Fruit fly (Drosophila melanogaster) whole organism, embryonic: ENCODE results near the gene eys.
A peak's percentile ranks its signal among the peaks of the same experiment; 100 is the strongest.

Source experiments
- ATbp ChIP-seq: fragments of 200-800 bp; sonication (Bioruptor generic); optimal IDR thresholded peaks from 2 replicates; lab custom pipeline; 2017; ENCODE audit warnings: missing biosample characterization, mild to moderate bottlenecking, missing genetic modification characterization, missing genetic modification reagents
- CG11456 ChIP-seq: fragments of 200-800 bp; sonication (Bioruptor generic); IDR thresholded peaks from 3 replicates; pipeline ENCODE4 v1.3.6; 2022; ENCODE audit warnings: missing biosample characterization, missing genetic modification characterization
- CG12942 ChIP-seq: fragments of 200-800 bp; sonication (Bioruptor generic); optimal IDR thresholded peaks from 3 replicates; lab custom pipeline; 2016; ENCODE audit warnings: missing biosample characterization, missing genetic modification characterization
- CG13424 ChIP-seq: fragments of 200-800 bp; sonication (Bioruptor generic); optimal IDR thresholded peaks from 2 replicates; lab custom pipeline; 2019; ENCODE audit warnings: missing biosample characterization, mild to moderate bottlenecking, missing genetic modification characterization, moderate library complexity
- CG14050 ChIP-seq: fragments of 200-800 bp; sonication (Bioruptor generic); IDR thresholded peaks from 3 replicates; pipeline ENCODE4 v1.3.6; 2022; ENCODE audit warnings: missing biosample characterization, missing genetic modification characterization
- CG18476 ChIP-seq: fragments of 200-800 bp; sonication (Bioruptor generic); optimal IDR thresholded peaks from 2 replicates; lab custom pipeline; 2016; ENCODE audit warnings: missing biosample characterization, mild to moderate bottlenecking, missing genetic modification characterization
- CG2116 ChIP-seq: fragments of 200-800 bp; sonication (Bioruptor generic); optimal IDR thresholded peaks from 3 replicates; lab custom pipeline; 2018; ENCODE audit warnings: missing biosample characterization, mild to moderate bottlenecking, missing genetic modification characterization
- CG2120 ChIP-seq: fragments of 200-800 bp; sonication (Bioruptor generic); optimal IDR thresholded peaks from 3 replicates; lab custom pipeline; 2016; ENCODE audit warnings: missing biosample characterization, missing genetic modification characterization
- CG2199 ChIP-seq: fragments of 200-800 bp; sonication (Bioruptor generic); IDR thresholded peaks from 3 replicates; pipeline ENCODE4 v1.3.6; 2022; ENCODE audit warnings: missing biosample characterization, missing genetic modification characterization
- CG31365 ChIP-seq: fragments of 200-800 bp; sonication (Bioruptor generic); optimal IDR thresholded peaks from 2 replicates; lab custom pipeline; 2018; ENCODE audit warnings: missing biosample characterization, mild to moderate bottlenecking, missing genetic modification characterization
- CG31441 ChIP-seq: fragments of 200-800 bp; sonication (Bioruptor generic); IDR thresholded peaks from 2 replicates; pipeline ENCODE4 v1.3.6; 2022; ENCODE audit warnings: missing biosample characterization, missing genetic modification characterization
- CG32772 ChIP-seq: fragments of 200-800 bp; sonication (Bioruptor generic); IDR thresholded peaks from 2 replicates; pipeline ENCODE4 v1.3.6; 2022; ENCODE audit warnings: missing biosample characterization, missing genetic modification characterization
- CG3838 ChIP-seq: fragments of 200-800 bp; sonication (Bioruptor generic); optimal IDR thresholded peaks from 3 replicates; lab custom pipeline; 2016; ENCODE audit warnings: missing biosample characterization, missing genetic modification characterization
- CG4730 ChIP-seq: fragments of 200-800 bp; sonication (Bioruptor generic); IDR thresholded peaks from 2 replicates; pipeline ENCODE4 v1.3.6; 2022; ENCODE audit warnings: missing biosample characterization, missing genetic modification characterization
- CG8290 ChIP-seq, 3 experiments: fragments of 200-800 bp; sonication (Bioruptor generic); optimal IDR thresholded peaks; 2 replicates each; lab custom pipeline; 2016 to 2019; ENCODE audit warnings: missing biosample characterization in 3 of 3, missing genetic modification characterization in 3 of 3, mild to moderate bottlenecking in 2 of 3, moderate library complexity in 1 of 3
- Camta ChIP-seq: fragments of 200-800 bp; sonication (Bioruptor generic); optimal IDR thresholded peaks from 2 replicates; lab custom pipeline; 2016; ENCODE audit warnings: missing biosample characterization, missing genetic modification characterization
- CkIIα-i1 ChIP-seq: fragments of 200-800 bp; sonication (Bioruptor generic); IDR thresholded peaks from 2 replicates; pipeline ENCODE4 v1.3.6; 2022; ENCODE audit warnings: missing biosample characterization, missing genetic modification characterization
- D19A ChIP-seq: fragments of 200-800 bp; optimal IDR thresholded peaks from 3 replicates; lab custom pipeline; 2019; ENCODE audit warnings: missing biosample characterization, mild to moderate bottlenecking, missing genetic modification characterization, moderate library complexity
- H2.0 ChIP-seq: fragments of 200-800 bp; sonication (Bioruptor generic); IDR thresholded peaks from 2 replicates; pipeline ENCODE4 v1.3.6; 2022; ENCODE audit warnings: missing biosample characterization, missing genetic modification characterization
- Hr3 ChIP-seq: fragments of 200-800 bp; sonication (Bioruptor generic); optimal IDR thresholded peaks from 3 replicates; lab custom pipeline; 2016; ENCODE audit warnings: missing biosample characterization, missing genetic modification characterization
- Lim3 ChIP-seq: fragments of 200-800 bp; sonication (Bioruptor generic); IDR thresholded peaks from 2 replicates; pipeline ENCODE4 v1.3.6; 2022; ENCODE audit warnings: missing biosample characterization, missing genetic modification characterization
- Lpt ChIP-seq: fragments of >200 bp; optimal IDR thresholded peaks from 2 replicates; lab custom pipeline; 2018; ENCODE audit warnings: missing biosample characterization, missing genetic modification characterization
- Med ChIP-seq: fragments of 200-800 bp; sonication (Bioruptor generic); peaks from one replicate; lab custom pipeline; 2016; ENCODE audit warnings: missing biosample characterization, missing genetic modification characterization, mild to moderate bottlenecking, inconsistent platforms, moderate library complexity
- Oaz ChIP-seq: fragments of 200-800 bp; sonication (Bioruptor generic); IDR thresholded peaks from 2 replicates; pipeline ENCODE4 v1.3.6; 2022; ENCODE audit warnings: missing biosample characterization, missing genetic modification characterization
- Optix ChIP-seq: fragments of 200-800 bp; sonication (Bioruptor generic); IDR thresholded peaks from 3 replicates; pipeline ENCODE4 v1.3.6; 2022; ENCODE audit warnings: missing biosample characterization, missing genetic modification characterization
- bigmax ChIP-seq: fragments of 200-800 bp; sonication (Bioruptor generic); optimal IDR thresholded peaks from 2 replicates; lab custom pipeline; 2018; ENCODE audit warnings: missing biosample characterization, mild to moderate bottlenecking, missing genetic modification characterization
- caup ChIP-seq: fragments of 200-800 bp; sonication (Bioruptor generic); optimal IDR thresholded peaks from 3 replicates; lab custom pipeline; 2017; ENCODE audit warnings: missing biosample characterization, mild to moderate bottlenecking, missing genetic modification characterization, moderate library complexity; ENCODE audit not compliant: severe bottlenecking
- dan ChIP-seq: fragments of 200-800 bp; sonication (Bioruptor generic); IDR thresholded peaks from 2 replicates; pipeline ENCODE4 v1.3.6; 2022; ENCODE audit warnings: missing biosample characterization, missing genetic modification characterization
- danr ChIP-seq: fragments of 200-800 bp; sonication (Bioruptor generic); IDR thresholded peaks from 2 replicates; pipeline ENCODE4 v1.3.6; 2022; ENCODE audit warnings: missing biosample characterization, missing genetic modification characterization
- dmrt11E ChIP-seq: fragments of 200-800 bp; sonication (Bioruptor generic); optimal IDR thresholded peaks from 3 replicates; lab custom pipeline; 2018; ENCODE audit warnings: missing biosample characterization, mild to moderate bottlenecking, missing genetic modification characterization, moderate library complexity
- en ChIP-seq: fragments of 200-800 bp; sonication (Bioruptor generic); optimal IDR thresholded peaks from 2 replicates; lab custom pipeline; 2016; ENCODE audit warnings: missing biosample characterization, missing genetic modification characterization
- eve ChIP-seq, 2 experiments: fragments of >200 bp; optimal IDR thresholded peaks; 2 replicates each; lab custom pipeline; 2017; ENCODE audit warnings: missing biosample characterization in 2 of 2, missing genetic modification characterization in 2 of 2
- hth ChIP-seq: fragments of >200 bp; optimal IDR thresholded peaks from 2 replicates; lab custom pipeline; 2017; ENCODE audit warnings: inconsistent platforms
- ind ChIP-seq: fragments of 200-800 bp; sonication (Bioruptor generic); optimal IDR thresholded peaks from 3 replicates; lab custom pipeline; 2016; ENCODE audit warnings: missing biosample characterization, missing genetic modification characterization
- inv ChIP-seq: fragments of 200-800 bp; sonication (Bioruptor generic); IDR thresholded peaks from 2 replicates; pipeline ENCODE4 v1.3.6; 2022; ENCODE audit warnings: missing biosample characterization, missing genetic modification characterization; ENCODE audit not compliant: partially characterized antibody
- jing ChIP-seq: fragments of 200-800 bp; sonication (Bioruptor generic); optimal IDR thresholded peaks from 2 replicates; lab custom pipeline; 2018; ENCODE audit warnings: missing biosample characterization, mild to moderate bottlenecking, missing genetic modification characterization
- lilli ChIP-seq: fragments of 200-800 bp; sonication (Bioruptor generic); optimal IDR thresholded peaks from 3 replicates; lab custom pipeline; 2016; ENCODE audit warnings: missing biosample characterization, missing genetic modification characterization
- lola ChIP-seq, 3 experiments: fragments of >200 bp in 2 of 3; fragments of 200-800 bp in 1 of 3; sonication (Bioruptor generic) in 1 of 3; optimal IDR thresholded peaks; 2 replicates each; lab custom pipeline; 2017 to 2019; ENCODE audit warnings: missing biosample characterization in 3 of 3, missing genetic modification characterization in 3 of 3, mild to moderate bottlenecking in 1 of 3, moderate library complexity in 1 of 3
- mld ChIP-seq: fragments of 200-800 bp; sonication (Bioruptor generic); IDR thresholded peaks from 3 replicates; pipeline ENCODE4 v1.3.6; 2022; ENCODE audit warnings: missing biosample characterization, missing genetic modification characterization; ENCODE audit not compliant: partially characterized antibody
- oc ChIP-seq: fragments of 200-800 bp; sonication (Bioruptor generic); optimal IDR thresholded peaks from 2 replicates; lab custom pipeline; 2018; ENCODE audit warnings: missing biosample characterization, mild to moderate bottlenecking, missing genetic modification characterization, moderate library complexity
- onecut ChIP-seq: fragments of 200-800 bp; sonication (Bioruptor generic); IDR thresholded peaks from 2 replicates; pipeline ENCODE4 v1.3.6; 2022; ENCODE audit warnings: missing biosample characterization, missing genetic modification characterization
- p53 ChIP-seq: fragments of 200-800 bp; sonication (Bioruptor generic); optimal IDR thresholded peaks from 2 replicates; lab custom pipeline; 2016; ENCODE audit warnings: missing biosample characterization, missing genetic modification characterization
- psq ChIP-seq: fragments of 200-800 bp; sonication (Bioruptor generic); optimal IDR thresholded peaks from 2 replicates; lab custom pipeline; 2017; ENCODE audit warnings: missing biosample characterization, missing genetic modification characterization
- wek ChIP-seq: fragments of 200-800 bp; sonication (Bioruptor generic); optimal IDR thresholded peaks from 3 replicates; lab custom pipeline; 2018; ENCODE audit warnings: missing biosample characterization, mild to moderate bottlenecking, missing genetic modification characterization, moderate library complexity
- yki ChIP-seq: fragments of >200 bp; optimal IDR thresholded peaks from 3 replicates; lab custom pipeline; 2018
- zfh2 ChIP-seq: fragments of 200-800 bp; sonication (Bioruptor generic); optimal IDR thresholded peaks from 2 replicates; lab custom pipeline; 2016; ENCODE audit warnings: missing biosample characterization, missing genetic modification characterization

eys gene

dm6 chr2L:2373818-2374746 is 62.6 kb downstream of the eys start, which contains the start of the genes CG3609 and CG15390 (continued):
- TF ChIP-seq danr (GFP tag; lab: Robert Waterston, UW) (no peak), CkIIα-i1 (GFP tag; lab: Robert Waterston, UW) (0 out of 2 replicates have a peak, but pooled peaks have one; percentile 5), p53 (GFP tag; lab: Kevin White, UChicago) (peak; percentile 58), CG32772 (GFP tag; lab: Robert Waterston, UW) (peak; percentile 77), CG31441 (GFP tag; lab: Robert Waterston, UW) (peak; percentile 69), CG14050 (peak; percentile 62)

DNA sequence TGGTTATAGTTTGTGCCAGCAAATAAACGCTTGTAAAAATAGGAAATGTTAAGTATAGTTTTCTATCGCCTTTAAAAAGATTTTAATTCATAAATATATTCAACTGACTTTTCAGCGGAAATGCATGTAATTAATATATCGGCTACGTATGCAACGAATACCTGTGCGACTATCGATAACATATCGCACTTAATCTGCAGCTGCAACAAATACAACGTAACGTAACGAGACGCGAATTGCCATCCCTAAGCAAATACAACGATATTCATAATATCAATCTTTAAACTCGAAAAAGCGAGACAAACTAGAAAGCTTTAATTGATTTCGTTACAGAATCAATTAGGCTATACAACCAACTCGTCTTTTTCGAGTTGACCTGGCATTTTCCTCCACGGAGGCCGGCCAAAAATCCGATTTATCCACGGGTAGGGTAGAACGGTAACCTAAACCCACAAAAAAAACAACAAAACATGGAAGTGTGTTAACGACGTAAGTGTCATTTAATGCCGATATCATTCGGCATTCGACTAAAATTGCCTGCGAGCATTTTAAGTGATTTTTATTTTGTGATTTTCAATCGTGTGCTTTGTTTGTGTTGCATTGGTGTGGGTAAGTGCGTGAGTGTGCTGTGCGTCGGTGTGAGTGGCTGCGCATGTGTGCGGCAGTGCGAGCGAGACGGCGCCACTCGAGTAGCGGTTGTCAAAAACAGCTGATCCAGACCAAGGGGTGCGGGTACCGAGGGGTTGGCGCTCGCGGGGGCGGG is 64.4 kb downstream of the eys start, which contains the start of gene Atxn7:
TSS of gene Atxn7 (plus strand) at position 187 of the 763 bp plus-strand sequence.
- peak; percentile 93 for TF ChIP-seq inv (GFP tag; lab: Robert Waterston, UW)
- no peak for TF ChIP-seq CG31365 (tag; lab: Kevin White, UChicago)
- peak; percentile 16 for TF ChIP-seq CG2120
- peak; percentile 81; the same call in 2 of the 3 replicates for TF ChIP-seq CG11456
- TF ChIP-seq CG12942: peak; percentile 17
- TF ChIP-seq eve (GFP tag; optimal IDR thresholded peaks at IDR 0.05; lab: Kevin White, UChicago): no peak
- TF ChIP-seq zfh2 (GFP tag; lab: Kevin White, UChicago): peak; percentile 26
- peak; percentile 97 for TF ChIP-seq Med (GFP tag; lab: Kevin White, UChicago)
- TF ChIP-seq ATbp: peak; percentile 74
- peak; percentile 35 for TF ChIP-seq CG8290 (GFP tag; optimal IDR thresholded peaks at IDR 0.05; lab: Kevin White, UChicago)
- peak; percentile 72 to 80 for TF ChIP-seq CG8290 (tag; optimal IDR thresholded peaks at IDR 0.05; lab: Kevin White, UChicago)
- peak; percentile 59 for TF ChIP-seq Camta (GFP tag; lab: Kevin White, UChicago)
- no peak for TF ChIP-seq jing
- TF ChIP-seq Lim3 (GFP tag; lab: Robert Waterston, UW): no peak
- no peak for TF ChIP-seq Hr3 (GFP tag; lab: Kevin White, UChicago)
- TF ChIP-seq Lpt (GFP tag; lab: Kevin White, UChicago): no peak
- TF ChIP-seq dan (GFP tag; lab: Robert Waterston, UW): no peak
- peak; percentile 8; the same call in 1 of the 2 replicates for TF ChIP-seq H2.0 (GFP tag; lab: Robert Waterston, UW)
- TF ChIP-seq lilli (GFP tag; lab: Kevin White, UChicago): peak; percentile 63
- peak; percentile 79; the same call in 2 of the 3 replicates for TF ChIP-seq mld
- TF ChIP-seq CG4730 (GFP tag; lab: Robert Waterston, UW): no peak
- TF ChIP-seq D19A (tag; lab: Kevin White, UChicago): peak; percentile 46
- TF ChIP-seq psq (GFP tag; lab: Kevin White, UChicago): peak; percentile 7
- peak; percentile 93 for TF ChIP-seq CG2116 (GFP tag; lab: Kevin White, UChicago)
- peak; percentile 44 for TF ChIP-seq CG13424 (tag; lab: Kevin White, UChicago)
- peak; percentile 82 for TF ChIP-seq CG3838 (GFP tag; lab: Kevin White, UChicago)
- TF ChIP-seq bigmax: peak; percentile 50
- no peak for TF ChIP-seq CG2199 (GFP tag; lab: Robert Waterston, UW)
- TF ChIP-seq lola (GFP tag; optimal IDR thresholded peaks at IDR 0.05; lab: Kevin White, UChicago): no peak
- TF ChIP-seq CG18476 (GFP tag; lab: Kevin White, UChicago): no peak
- no peak for TF ChIP-seq ind (GFP tag; lab: Kevin White, UChicago)
- peak; percentile 43 for TF ChIP-seq en (GFP tag; lab: Kevin White, UChicago)
- TF ChIP-seq caup (GFP tag; lab: Kevin White, UChicago): peak; percentile 82
- TF ChIP-seq yki (lab: Kevin White, UChicago): no peak
- TF ChIP-seq Oaz (GFP tag; lab: Robert Waterston, UW): peak; percentile 41
- no peak for TF ChIP-seq hth (lab: Kevin White, UChicago)
- peak; percentile 60; the same call in 2 of the 3 replicates for TF ChIP-seq Optix (GFP tag; lab: Robert Waterston, UW)
- TF ChIP-seq onecut (GFP tag; lab: Robert Waterston, UW): peak; percentile 68
- peak; percentile 85 for TF ChIP-seq wek (GFP tag; lab: Kevin White, UChicago)
- peak; percentile 72 for TF ChIP-seq dmrt11E (tag; lab: Kevin White, UChicago)
- peak; percentile 88 for TF ChIP-seq oc (tag; lab: Kevin White, UChicago)
